Worm (Caenorhabditis elegans) whole organism, L4/young adult: ENCODE data around the gene cest-16.

ENCODE experiments used
- W03F9.2 ChIP-seq: fragments of 150-350 bp; optimal IDR thresholded peaks from 2 replicates; lab custom pipeline; 2014; ENCODE audit warnings: missing biosample characterization, missing genetic modification characterization
- dao-5 ChIP-seq: sonication (generic microtip); optimal IDR thresholded peaks from 2 replicates; lab custom pipeline; 2016; ENCODE audit warnings: missing genotype, missing genetic modification characterization, moderate library complexity, missing compliant biosample characterization
- him-1 ChIP-seq: sonication (generic microtip); optimal IDR thresholded peaks from 2 replicates; lab custom pipeline; 2016; ENCODE audit warnings: missing genotype, missing genetic modification reagents, missing genetic modification characterization, missing compliant biosample characterization

Gene cest-16

ce11 chrX:6296402-6296844, 3.3 kb upstream of the cest-16 start:
- TF ChIP-seq him-1 (tag; lab: Kevin White, UChicago): peak; percentile 100
- peak; percentile 97 for TF ChIP-seq W03F9.2
- peak; percentile 82 for TF ChIP-seq dao-5 (tag; lab: Kevin White, UChicago)

- TF ChIP-seq him-1 (tag; lab: Kevin White, UChicago) (no peak), dao-5 (tag; lab: Kevin White, UChicago) (no peak), W03F9.2 (no peak)
These were observed 11.6 kb downstream of the cest-16 start, which contains the start of gene npr-38 for ce11 chrX:6311391-6311790. npr-38 (plus strand) TSS chrX:6311691.

ce11 chrX:6318803-6319202, 19.1 kb downstream of the cest-16 start:
- TF ChIP-seq dao-5 (tag; lab: Kevin White, UChicago) (no peak), him-1 (tag; lab: Kevin White, UChicago) (no peak), W03F9.2 (no peak)

ce11 chrX:6319546-6319945, 19.8 kb downstream of the cest-16 start, which contains the start of gene chtb-3:
chtb-3 (minus strand) TSS chrX:6319646.
- TF ChIP-seq dao-5 (tag; lab: Kevin White, UChicago): no peak
- TF ChIP-seq him-1 (tag; lab: Kevin White, UChicago): no peak
- TF ChIP-seq W03F9.2: no peak

- no peak for TF ChIP-seq him-1 (tag; lab: Kevin White, UChicago)
- TF ChIP-seq W03F9.2: no peak
- TF ChIP-seq dao-5 (tag; lab: Kevin White, UChicago): no peak
These were observed 21.1 kb downstream of the cest-16 start for ce11 chrX:6320887-6321286.

ce11 chrX:6321380-6321779, 21.6 kb downstream of the cest-16 start:
- no peak for TF ChIP-seq dao-5 (tag; lab: Kevin White, UChicago)
- no peak for TF ChIP-seq W03F9.2
- TF ChIP-seq him-1 (tag; lab: Kevin White, UChicago): no peak

ce11 chrX:6323129-6323528, 23.4 kb downstream of the cest-16 start, which contains the start of gene col-167:
col-167 (plus strand) TSS chrX:6323488.
- no peak for TF ChIP-seq him-1 (tag; lab: Kevin White, UChicago)
- no peak for TF ChIP-seq W03F9.2
- TF ChIP-seq dao-5 (tag; lab: Kevin White, UChicago): no peak

ce11 chrX:6326088-6326487, 26.3 kb downstream of the cest-16 start, which contains the start of gene col-168:
col-168 (plus strand) TSS chrX:6326388.
- no peak for TF ChIP-seq dao-5 (tag; lab: Kevin White, UChicago)
- TF ChIP-seq him-1 (tag; lab: Kevin White, UChicago): no peak
- no peak for TF ChIP-seq W03F9.2

ce11 chrX:6328860-6329259, 29.1 kb downstream of the cest-16 start, which contains the start of gene col-169:
col-169 (plus strand) TSS chrX:6329160.
- TF ChIP-seq W03F9.2: no peak
- no peak for TF ChIP-seq dao-5 (tag; lab: Kevin White, UChicago)
- no peak for TF ChIP-seq him-1 (tag; lab: Kevin White, UChicago)

ce11 chrX:6331409-6331808, 31.7 kb downstream of the cest-16 start, which contains the start of gene col-170:
col-170 (plus strand) TSS chrX:6331709.
- TF ChIP-seq him-1 (tag; lab: Kevin White, UChicago) (no peak), W03F9.2 (no peak), dao-5 (tag; lab: Kevin White, UChicago) (no peak)

- TF ChIP-seq him-1 (tag; lab: Kevin White, UChicago): no peak
- no peak for TF ChIP-seq dao-5 (tag; lab: Kevin White, UChicago)
- TF ChIP-seq W03F9.2: no peak
These were observed 34.3 kb downstream of the cest-16 start, which contains the start of gene col-171 for ce11 chrX:6333998-6334397. col-171 (plus strand) TSS chrX:6334298.

ce11 chrX:6334602-6335001, 34.9 kb downstream of the cest-16 start:
- no peak for TF ChIP-seq him-1 (tag; lab: Kevin White, UChicago)
- TF ChIP-seq dao-5 (tag; lab: Kevin White, UChicago): no peak

ce11 chrX:6337338-6337737, 37.6 kb downstream of the cest-16 start:
- TF ChIP-seq W03F9.2 (no peak), dao-5 (tag; lab: Kevin White, UChicago) (no peak), him-1 (tag; lab: Kevin White, UChicago) (no peak)

ce11 chrX:6337951-6338350, 38.2 kb downstream of the cest-16 start, which contains the start of gene C03B1.13:
C03B1.13 (minus strand) TSS chrX:6338051.
- no peak for TF ChIP-seq dao-5 (tag; lab: Kevin White, UChicago)
- no peak for TF ChIP-seq W03F9.2
- TF ChIP-seq him-1 (tag; lab: Kevin White, UChicago): no peak

ce11 chrX:6338446-6338845, 38.7 kb downstream of the cest-16 start:
- TF ChIP-seq dao-5 (tag; lab: Kevin White, UChicago) (no peak), W03F9.2 (no peak), him-1 (tag; lab: Kevin White, UChicago) (no peak)
